In genomic region chr3R:25205413-25205977, dm6 we compare ENCODE assay signal across 4 fruit fly cellular contexts.
TF ChIP-seq lines count a peak whose summit lies in the region.

No protein-coding gene starts in this region.

- TF ChIP-seq CTCF in whole organism, embryonic (GFP tag; optimal IDR thresholded peaks at IDR 0.05; lab: Kevin White, UChicago): no peak

TF ChIP-seq in whole organism, embryonic, 481 proteins besides CTCF, POLR2A, EP300 and RAD21 (continues in another document):
- TF ChIP-seq CG7556 (GFP tag; optimal IDR thresholded peaks at IDR 0.05; lab: Kevin White, UChicago) (no peak), mirr (GFP tag; optimal IDR thresholded peaks at IDR 0.05; lab: Kevin White, UChicago) (peak; percentile 62), CG12769 (tag; optimal IDR thresholded peaks at IDR 0.05; lab: Kevin White, UChicago) (peak; percentile 37), CG16815 (GFP tag; optimal IDR thresholded peaks at IDR 0.05; lab: Kevin White, UChicago) (no peak), pros (GFP tag; optimal IDR thresholded peaks at IDR 0.05; lab: Kevin White, UChicago) (peak; percentile 2), mld (GFP tag; IDR thresholded peaks at IDR 0.05; lab: Robert Waterston, UW; ENCODE audit: partially characterized antibody) (no peak), chinmo (GFP tag; IDR thresholded peaks at IDR 0.05; lab: Robert Waterston, UW; ENCODE audit: partially characterized antibody) (peak; percentile 88; the same call in 2 of the 4 replicates), vvl (GFP tag; IDR thresholded peaks at IDR 0.05; lab: Robert Waterston, UW) (0 out of 2 replicates have a peak, but pooled peaks have one; percentile 6), CG7372 (GFP tag; IDR thresholded peaks at IDR 0.05; lab: Robert Waterston, UW) (no peak), cg (GFP tag; optimal IDR thresholded peaks at IDR 0.05; lab: Kevin White, UChicago) (peak; percentile 66), ftz-f1 (GFP tag; optimal IDR thresholded peaks at IDR 0.05; lab: Kevin White, UChicago) (peak; percentile 73), Med (GFP tag; lab: Kevin White, UChicago) (peak; percentile 68), hkb (optimal IDR thresholded peaks at IDR 0.05; lab: Kevin White, UChicago) (no peak), hkb (GFP tag; IDR thresholded peaks at IDR 0.05; lab: Robert Waterston, UW) (0 out of 2 replicates have a peak, but pooled peaks have one; percentile 17), amos (GFP tag; IDR thresholded peaks at IDR 0.05; lab: Robert Waterston, UW; ENCODE audit: partially characterized antibody) (0 out of 2 replicates have a peak, but pooled peaks have one; percentile 13), CG10543 (GFP tag; optimal IDR thresholded peaks at IDR 0.05; lab: Kevin White, UChicago) (peak; percentile 63), abd-A (tag; optimal IDR thresholded peaks at IDR 0.05; lab: Kevin White, UChicago) (peak; percentile 62), Doc2 (GFP tag; IDR thresholded peaks at IDR 0.05; lab: Robert Waterston, UW) (no peak), lbe (GFP tag; optimal IDR thresholded peaks at IDR 0.05; lab: Kevin White, UChicago) (peak; percentile 45), gt (GFP tag; IDR thresholded peaks at IDR 0.05; lab: Robert Waterston, UW) (no peak), CG13287 (GFP tag; IDR thresholded peaks at IDR 0.05; lab: Robert Waterston, UW; ENCODE audit: partially characterized antibody) (peak; percentile 24; the same call in 1 of the 2 replicates)

TF ChIP-seq in whole organism, prepupa, 60 proteins besides CTCF, POLR2A, EP300 and RAD21:
- TF ChIP-seq CG8119 (GFP tag; IDR thresholded peaks at IDR 0.05; lab: Robert Waterston, UW) (0 out of 3 replicates have a peak, but pooled peaks have one; percentile 28), CG11762 (GFP tag; optimal IDR thresholded peaks at IDR 0.05; lab: Kevin White, UChicago; ENCODE audit: insufficient read depth) (no peak), ss (GFP tag; optimal IDR thresholded peaks at IDR 0.05; lab: Kevin White, UChicago) (peak; percentile 33 to 94), dsx (GFP tag; optimal IDR thresholded peaks at IDR 0.05; lab: Kevin White, UChicago; ENCODE audit: poor library complexity, severe bottlenecking) (peak; percentile 60), Sox14 (GFP tag; optimal IDR thresholded peaks at IDR 0.05; lab: Kevin White, UChicago) (no peak), Met (GFP tag; optimal IDR thresholded peaks at IDR 0.05; lab: Kevin White, UChicago) (no peak), CG16779 (tag; optimal IDR thresholded peaks at IDR 0.05; lab: Kevin White, UChicago) (no peak), Ets21C (GFP tag; optimal IDR thresholded peaks at IDR 0.05; lab: Kevin White, UChicago) (no peak), Eip78C (GFP tag; lab: Kevin White, UChicago) (peak; percentile 10), dac (GFP tag; optimal IDR thresholded peaks at IDR 0.05; lab: Kevin White, UChicago) (no peak), lz (GFP tag; optimal IDR thresholded peaks at IDR 0.05; lab: Kevin White, UChicago) (no peak), CG1621 (tag; optimal IDR thresholded peaks at IDR 0.05; lab: Kevin White, UChicago) (peak; percentile 91), CG9139 (GFP tag; optimal IDR thresholded peaks at IDR 0.05; lab: Kevin White, UChicago) (peak; percentile 42), Sox102F (GFP tag; optimal IDR thresholded peaks at IDR 0.05; lab: Kevin White, UChicago) (peak; percentile 9), CG6854 (GFP tag; optimal IDR thresholded peaks at IDR 0.05; lab: Kevin White, UChicago) (peak; percentile 89), vri (GFP tag; optimal IDR thresholded peaks at IDR 0.05; lab: Kevin White, UChicago) (peak; percentile 57), cyc (GFP tag; optimal IDR thresholded peaks at IDR 0.05; lab: Kevin White, UChicago) (no peak), Eip75B (GFP tag; optimal IDR thresholded peaks at IDR 0.05; lab: Kevin White, UChicago) (peak; percentile 9)

TF ChIP-seq in whole organism, pupa, 21 proteins besides CTCF, POLR2A, EP300 and RAD21:
- TF ChIP-seq CG13204 (GFP tag; optimal IDR thresholded peaks at IDR 0.05; lab: Kevin White, UChicago) (peak; percentile 68), CG12605 (GFP tag; IDR thresholded peaks at IDR 0.05; lab: Robert Waterston, UW) (no peak), CG8159 (tag; optimal IDR thresholded peaks at IDR 0.05; lab: Kevin White, UChicago) (no peak), Snoo (tag; optimal IDR thresholded peaks at IDR 0.05; lab: Kevin White, UChicago) (peak; percentile 1), fd96Ca (GFP tag; IDR thresholded peaks at IDR 0.05; lab: Robert Waterston, UW) (peak; percentile 21; the same call in 1 of the 3 replicates), EcR (GFP tag; optimal IDR thresholded peaks at IDR 0.05; lab: Kevin White, UChicago) (peak; percentile 95), CG4496 (GFP tag; IDR thresholded peaks at IDR 0.05; lab: Robert Waterston, UW) (0 out of 3 replicates have a peak, but pooled peaks have one; percentile 15)

TF ChIP-seq in whole organism, wandering third instar larva, 38 proteins besides CTCF, POLR2A, EP300 and RAD21:
- TF ChIP-seq brk (GFP tag; optimal IDR thresholded peaks at IDR 0.05; lab: Kevin White, UChicago): peak; percentile 2
- TF ChIP-seq fru (GFP tag; optimal IDR thresholded peaks at IDR 0.05; lab: Kevin White, UChicago): peak; percentile 9
- TF ChIP-seq OdsH (GFP tag; optimal IDR thresholded peaks at IDR 0.05; lab: Kevin White, UChicago): no peak
- TF ChIP-seq Hnf4 (GFP tag; optimal IDR thresholded peaks at IDR 0.05; lab: Kevin White, UChicago): no peak
- peak; percentile 2 for TF ChIP-seq Dif (GFP tag; optimal IDR thresholded peaks at IDR 0.05; lab: Kevin White, UChicago; ENCODE audit: partially characterized antibody)
- TF ChIP-seq CrebA (GFP tag; optimal IDR thresholded peaks at IDR 0.05; lab: Kevin White, UChicago; ENCODE audit: borderline replicate concordance): peak; percentile 4
- peak; percentile 24 for TF ChIP-seq br (GFP tag; optimal IDR thresholded peaks at IDR 0.05; lab: Kevin White, UChicago)
- TF ChIP-seq Sp1 (GFP tag; optimal IDR thresholded peaks at IDR 0.05; lab: Kevin White, UChicago): peak; percentile 2

Comparison
In these comparisons a context has a peak if more than half of its experiments do, and no peak if none do; other contexts are left out.
1. Of the 7 proteins assayed by ChIP-seq in both whole organism, embryonic and whole organism, prepupa: peak only in whole organism, embryonic: none; only in whole organism, prepupa: CG6854 and Sox102F; in both: none; in neither: 5.